Fruit fly (Drosophila melanogaster) whole organism, wandering third instar larva: ENCODE results near the gene mtSSB.

Source experiments
- Abd-B ChIP-seq: fragments of >200 bp; optimal IDR thresholded peaks from 2 replicates; lab custom pipeline; 2017; ENCODE audit warnings: missing biosample characterization, missing genetic modification characterization
- CG32264 ChIP-seq: fragments of 200-800 bp; sonication (Bioruptor generic); optimal IDR thresholded peaks from 2 replicates; lab custom pipeline; 2016; ENCODE audit warnings: missing biosample characterization, missing genetic modification characterization
- CG9705 ChIP-seq: fragments of 200-800 bp; sonication (Bioruptor generic); optimal IDR thresholded peaks from 2 replicates; lab custom pipeline; 2018; ENCODE audit warnings: missing biosample characterization, mild to moderate bottlenecking, missing genetic modification characterization
- CrebA ChIP-seq: fragments of 200-800 bp; sonication (Bioruptor generic); optimal IDR thresholded peaks from 2 replicates; lab custom pipeline; 2016; ENCODE audit warnings: missing biosample characterization, mild to moderate bottlenecking, missing genetic modification characterization, borderline replicate concordance
- Dfd ChIP-seq: fragments of >200 bp; optimal IDR thresholded peaks from 2 replicates; lab custom pipeline; 2017; ENCODE audit warnings: missing biosample characterization, missing genetic modification characterization
- Dif ChIP-seq: fragments of 200-275, 200-300 bp; sonication (Bioruptor generic); optimal IDR thresholded peaks from 2 replicates; lab custom pipeline; 2018; ENCODE audit warnings: missing biosample characterization, missing genetic modification characterization; ENCODE audit not compliant: partially characterized antibody
- GATAd ChIP-seq: sonication (Bioruptor generic); optimal IDR thresholded peaks from 2 replicates; lab custom pipeline; 2016; ENCODE audit warnings: missing biosample characterization, missing genetic modification characterization
- HLH106 ChIP-seq: fragments of 200-800 bp; optimal IDR thresholded peaks from 3 replicates; lab custom pipeline; 2019; ENCODE audit warnings: missing biosample characterization, mild to moderate bottlenecking, missing genetic modification characterization, moderate library complexity
- Hnf4 ChIP-seq: fragments of 200-800 bp; sonication (Bioruptor generic); optimal IDR thresholded peaks from 2 replicates; lab custom pipeline; 2016; ENCODE audit warnings: missing biosample characterization, mild to moderate bottlenecking, missing genetic modification characterization
- Hr78 ChIP-seq: fragments of >200 bp; optimal IDR thresholded peaks from 2 replicates; lab custom pipeline; 2017; ENCODE audit warnings: missing biosample characterization, missing genetic modification characterization
- Hr83 ChIP-seq: fragments of 200-300 bp; sonication (Bioruptor generic); optimal IDR thresholded peaks from 2 replicates; lab custom pipeline; 2016; ENCODE audit warnings: missing biosample characterization, mild to moderate bottlenecking, missing genetic modification characterization, moderate library complexity; ENCODE audit not compliant: poor library complexity, severe bottlenecking
- Mio ChIP-seq: sonication (Bioruptor generic); optimal IDR thresholded peaks from 2 replicates; lab custom pipeline; 2016; ENCODE audit warnings: missing biosample characterization, missing genetic modification characterization
- Myc ChIP-seq: fragments of >200 bp; optimal IDR thresholded peaks from 2 replicates; lab custom pipeline; 2017
- OdsH ChIP-seq: fragments of 200-800 bp; sonication (Bioruptor generic); optimal IDR thresholded peaks from 2 replicates; lab custom pipeline; 2016; ENCODE audit warnings: missing biosample characterization, mild to moderate bottlenecking, missing genetic modification characterization
- Rel ChIP-seq, 2 experiments: fragments of 200-800 bp; sonication (Bioruptor generic) in 1 of 2; optimal IDR thresholded peaks; 2 replicates in 1 of 2; 3 replicates in 1 of 2; lab custom pipeline; 2016 to 2019; ENCODE audit warnings: mild to moderate bottlenecking in 2 of 2, missing biosample characterization in 2 of 2, missing genetic modification characterization in 2 of 2, moderate library complexity in 1 of 2
- Sp1 ChIP-seq: fragments of 200-800 bp; sonication (Bioruptor generic); optimal IDR thresholded peaks from 3 replicates; lab custom pipeline; 2019; ENCODE audit warnings: missing biosample characterization, mild to moderate bottlenecking, missing genetic modification characterization, moderate library complexity
- Vsx2 ChIP-seq: fragments of 200-300, 225-300 bp; sonication (Bioruptor generic); optimal IDR thresholded peaks from 2 replicates; lab custom pipeline; 2018; ENCODE audit warnings: missing biosample characterization, missing genetic modification characterization; ENCODE audit not compliant: partially characterized antibody
- br ChIP-seq: fragments of 200-800 bp; sonication (Bioruptor generic); optimal IDR thresholded peaks from 2 replicates; lab custom pipeline; 2016; ENCODE audit warnings: missing biosample characterization, missing genetic modification characterization
- brk ChIP-seq: fragments of 200-800 bp; sonication (Bioruptor generic); optimal IDR thresholded peaks from 2 replicates; lab custom pipeline; 2016; ENCODE audit warnings: missing biosample characterization, mild to moderate bottlenecking, missing genetic modification characterization
- dl ChIP-seq, 2 experiments: fragments of 175-275, 200-275 bp in 1 of 2; fragments of 200-275 bp in 1 of 2; sonication (Bioruptor generic); optimal IDR thresholded peaks; lab custom pipeline; 2018; ENCODE audit warnings: mild to moderate bottlenecking in 2 of 2, missing biosample characterization in 2 of 2, missing genetic modification characterization in 2 of 2, moderate library complexity in 2 of 2; ENCODE audit not compliant: partially characterized antibody in 2 of 2, insufficient read depth in 1 of 2
- dmrt93B ChIP-seq: fragments of 200-800 bp; sonication (Bioruptor generic); optimal IDR thresholded peaks from 2 replicates; lab custom pipeline; 2018; ENCODE audit warnings: missing biosample characterization, mild to moderate bottlenecking, missing genetic modification characterization
- dsf ChIP-seq: sonication (Bioruptor generic); optimal IDR thresholded peaks from 2 replicates; lab custom pipeline; 2016; ENCODE audit warnings: missing biosample characterization, missing genetic modification characterization, borderline replicate concordance
- ey ChIP-seq: fragments of 200-800 bp; sonication (Bioruptor generic); optimal IDR thresholded peaks from 2 replicates; lab custom pipeline; 2016; ENCODE audit warnings: missing biosample characterization, missing genetic modification characterization
- foxo ChIP-seq, 2 experiments: fragments of 200-800 bp; sonication (Bioruptor generic); optimal IDR thresholded peaks; 2 replicates in 1 of 2; 3 replicates in 1 of 2; lab custom pipeline; 2016 to 2017; ENCODE audit warnings: missing biosample characterization in 2 of 2, missing genetic modification characterization in 2 of 2
- fru ChIP-seq: fragments of 200-800 bp; sonication (Bioruptor generic); optimal IDR thresholded peaks from 3 replicates; lab custom pipeline; 2016; ENCODE audit warnings: missing biosample characterization, mild to moderate bottlenecking, missing genetic modification characterization
- h ChIP-seq: fragments of 200-800 bp; sonication (Bioruptor generic); optimal IDR thresholded peaks from 3 replicates; lab custom pipeline; 2016; ENCODE audit warnings: missing biosample characterization, mild to moderate bottlenecking, missing genetic modification characterization
- jim ChIP-seq: fragments of 175-275, 200-325 bp; sonication (Bioruptor generic); optimal IDR thresholded peaks from 2 replicates; lab custom pipeline; 2016; ENCODE audit warnings: missing biosample characterization, mild to moderate bottlenecking, missing genetic modification characterization
- lola ChIP-seq: fragments of >200 bp; optimal IDR thresholded peaks from 2 replicates; lab custom pipeline; 2017; ENCODE audit warnings: missing biosample characterization, missing genetic modification characterization
- pan ChIP-seq: fragments of >200 bp; optimal IDR thresholded peaks from 2 replicates; lab custom pipeline; 2017
- psq ChIP-seq: fragments of 200-800 bp; sonication (Bioruptor generic); optimal IDR thresholded peaks from 3 replicates; lab custom pipeline; 2017; ENCODE audit warnings: missing biosample characterization, mild to moderate bottlenecking, missing genetic modification characterization, moderate library complexity
- rgr ChIP-seq: fragments of 200-800 bp; sonication (Bioruptor generic); optimal IDR thresholded peaks from 3 replicates; lab custom pipeline; 2016; ENCODE audit warnings: missing biosample characterization, mild to moderate bottlenecking, missing genetic modification characterization
- sv ChIP-seq: fragments of 200-800 bp; sonication (Bioruptor generic); optimal IDR thresholded peaks from 3 replicates; lab custom pipeline; 2016; ENCODE audit warnings: missing biosample characterization, missing genetic modification characterization
- tai ChIP-seq: sonication (Bioruptor generic); optimal IDR thresholded peaks from 2 replicates; lab custom pipeline; 2016; ENCODE audit warnings: missing biosample characterization, missing genetic modification characterization
- usp ChIP-seq: fragments of >200 bp; optimal IDR thresholded peaks from 2 replicates; lab custom pipeline; 2017; ENCODE audit warnings: missing biosample characterization, missing genetic modification characterization
- woc ChIP-seq: sonication (Bioruptor generic); optimal IDR thresholded peaks from 2 replicates; lab custom pipeline; 2016; ENCODE audit warnings: missing biosample characterization, mild to moderate bottlenecking, missing genetic modification characterization

The mtSSB gene

DNA sequence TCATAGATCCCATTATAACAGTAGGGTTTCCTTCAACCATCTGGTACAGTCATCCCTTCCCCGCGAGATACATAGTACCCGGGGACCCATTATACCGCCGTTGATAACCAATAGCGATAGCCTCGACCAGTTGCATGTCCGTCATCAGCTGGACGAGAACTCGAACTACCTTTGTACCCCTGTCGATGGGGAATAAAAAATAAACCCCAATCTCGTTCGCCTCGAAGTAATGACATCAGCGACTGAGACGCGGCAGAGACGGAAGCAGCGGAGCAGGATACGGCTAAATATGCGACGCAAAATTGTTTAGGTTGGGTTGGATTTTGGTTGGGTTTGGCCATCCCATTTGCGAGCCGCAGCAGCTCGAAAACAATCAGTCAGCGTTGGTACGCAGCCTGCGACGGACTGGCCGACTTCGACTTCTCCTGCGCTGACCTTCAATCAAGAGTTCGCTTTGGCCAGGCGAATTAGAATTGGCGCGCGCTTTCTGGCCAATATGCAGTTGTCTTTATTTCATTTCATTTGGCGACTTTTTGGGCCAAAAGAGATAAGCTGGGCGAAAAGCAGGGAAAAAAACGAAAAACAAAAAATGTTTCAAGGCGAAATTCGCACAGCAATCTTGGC, 35.5 kb upstream of the mtSSB start:
- peak; percentile 67 for TF ChIP-seq Dif
- peak; percentile 53 for TF ChIP-seq ey (GFP tag; lab: Kevin White, UChicago)
- no peak for TF ChIP-seq jim (GFP tag; lab: Kevin White, UChicago)
- peak; percentile 57 for TF ChIP-seq Hnf4 (GFP tag; lab: Kevin White, UChicago)
- no peak for TF ChIP-seq foxo (GFP tag; optimal IDR thresholded peaks at IDR 0.05; lab: Kevin White, UChicago)
- peak in 1 of 2 experiments; percentile 69 for TF ChIP-seq dl (GFP tag; optimal IDR thresholded peaks at IDR 0.05; lab: Kevin White, UChicago; ENCODE audit: insufficient read depth in 1 of 2, partially characterized antibody in 2 of 2)
- peak; percentile 3 for TF ChIP-seq dmrt93B (GFP tag; lab: Kevin White, UChicago)
- peak; percentile 37 for TF ChIP-seq fru (GFP tag; lab: Kevin White, UChicago)
- TF ChIP-seq pan (lab: Kevin White, UChicago) = no peak
- no peak for TF ChIP-seq Abd-B
- no peak for TF ChIP-seq GATAd
- TF ChIP-seq Myc (lab: Kevin White, UChicago) = no peak
- no peak for TF ChIP-seq Rel (GFP tag; optimal IDR thresholded peaks at IDR 0.05; lab: Kevin White, UChicago)
- peak; percentile 80 for TF ChIP-seq Rel (tag; optimal IDR thresholded peaks at IDR 0.05; lab: Kevin White, UChicago)

dm6 chr3R:16239304-16239703, 34.3 kb upstream of the mtSSB start:
- TF ChIP-seq Dif (peak; percentile 5), lola (GFP tag; lab: Kevin White, UChicago) (no peak)

DNA sequence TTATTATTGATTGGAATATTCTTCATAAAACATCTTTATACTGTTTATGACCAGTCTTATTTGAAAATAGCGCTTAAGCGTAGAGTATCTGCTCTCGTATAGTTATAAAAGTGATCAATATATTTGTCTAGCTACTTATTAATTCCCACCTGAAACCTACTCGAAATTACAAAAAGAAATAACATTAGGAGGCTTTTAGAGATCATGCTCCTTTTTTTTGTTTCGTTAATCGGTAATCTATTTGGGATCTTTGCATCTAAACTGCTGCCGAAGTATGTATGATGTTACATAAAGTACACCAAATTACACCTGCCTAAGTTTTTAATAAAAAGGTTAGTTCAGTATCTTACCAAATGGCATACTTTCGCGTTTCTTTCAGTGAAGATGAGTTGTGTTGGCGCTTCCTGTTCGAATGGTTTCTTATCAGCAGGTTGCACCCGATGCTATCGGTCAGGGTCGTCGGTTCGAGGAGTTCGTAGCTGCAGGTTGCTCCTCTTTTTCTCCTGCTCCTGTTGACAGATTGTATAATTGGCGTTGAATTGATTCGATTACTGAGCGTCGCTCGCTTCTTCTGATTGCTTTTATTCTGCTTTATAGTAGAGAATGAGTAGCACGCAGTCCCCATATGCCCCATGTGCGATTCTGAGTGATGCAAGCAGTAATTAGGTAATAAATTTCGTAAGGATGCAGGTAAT, 33.1 kb upstream of the mtSSB start:
- TF ChIP-seq CG9705 (no peak), tai (GFP tag; lab: Kevin White, UChicago) (peak; percentile 49), Hnf4 (GFP tag; lab: Kevin White, UChicago) (peak; percentile 18), h (GFP tag; lab: Kevin White, UChicago) (peak; percentile 7), usp (no peak), Rel (GFP tag; optimal IDR thresholded peaks at IDR 0.05; lab: Kevin White, UChicago) (no peak), Rel (tag; optimal IDR thresholded peaks at IDR 0.05; lab: Kevin White, UChicago) (peak; percentile 34), ey (GFP tag; lab: Kevin White, UChicago) (peak; percentile 40), foxo (GFP tag; optimal IDR thresholded peaks at IDR 0.05; lab: Kevin White, UChicago) (peak in 1 of 2 experiments; percentile 12), fru (GFP tag; lab: Kevin White, UChicago) (peak; percentile 12), psq (GFP tag; lab: Kevin White, UChicago) (no peak), br (GFP tag; lab: Kevin White, UChicago) (no peak)

dm6 chr3R:16236713-16237641, 31.9 kb upstream of the mtSSB start:
- TF ChIP-seq brk (GFP tag; lab: Kevin White, UChicago) (peak; percentile 87), dl (GFP tag; optimal IDR thresholded peaks at IDR 0.05; lab: Kevin White, UChicago; ENCODE audit: insufficient read depth in 1 of 2, partially characterized antibody in 2 of 2) (peak; percentile 69 to 72), Dfd (GFP tag; lab: Kevin White, UChicago) (peak; percentile 83), Hr83 (GFP tag; lab: Kevin White, UChicago) (peak; percentile 91), psq (GFP tag; lab: Kevin White, UChicago) (peak; percentile 98), OdsH (GFP tag; lab: Kevin White, UChicago) (peak; percentile 98), Mio (GFP tag; lab: Kevin White, UChicago) (peak; percentile 60), woc (GFP tag; lab: Kevin White, UChicago) (peak; percentile 89), CrebA (peak; percentile 58), pan (lab: Kevin White, UChicago) (no peak), Vsx2 (GFP tag; lab: Kevin White, UChicago) (no peak), tai (GFP tag; lab: Kevin White, UChicago) (peak; percentile 63), lola (GFP tag; lab: Kevin White, UChicago) (no peak), GATAd (no peak), Rel (GFP tag; optimal IDR thresholded peaks at IDR 0.05; lab: Kevin White, UChicago) (no peak), Rel (tag; optimal IDR thresholded peaks at IDR 0.05; lab: Kevin White, UChicago) (peak; percentile 86), Dif (peak; percentile 50), br (GFP tag; lab: Kevin White, UChicago) (peak; percentile 79), usp (no peak), HLH106 (tag; lab: Kevin White, UChicago) (peak; percentile 99), dmrt93B (GFP tag; lab: Kevin White, UChicago) (peak; percentile 97), Myc (lab: Kevin White, UChicago) (no peak), sv (peak; percentile 85), CG9705 (peak; percentile 96), dsf (GFP tag; lab: Kevin White, UChicago) (peak; percentile 80), foxo (GFP tag; optimal IDR thresholded peaks at IDR 0.05; lab: Kevin White, UChicago) (peak in 1 of 2 experiments; percentile 99), Sp1 (peak; percentile 99), rgr (peak; percentile 97), CG32264 (no peak), Hr78 (GFP tag; lab: Kevin White, UChicago) (no peak), h (GFP tag; lab: Kevin White, UChicago) (peak; percentile 92), ey (GFP tag; lab: Kevin White, UChicago) (peak; percentile 86), jim (GFP tag; lab: Kevin White, UChicago) (peak; percentile 68)
